Worm (Caenorhabditis elegans) whole organism, L1 larva: ENCODE results near the gene trpl-2.

Experiments
- C16A3.4 ChIP-seq: fragments of 150-350 bp; optimal IDR thresholded peaks from 2 replicates; lab custom pipeline; 2014; ENCODE audit warnings: missing biosample characterization, missing genetic modification characterization
- F16B12.6 ChIP-seq: fragments of 150-350 bp; optimal IDR thresholded peaks from 2 replicates; lab custom pipeline; 2014; ENCODE audit warnings: missing biosample characterization, missing genetic modification characterization
- blmp-1 ChIP-seq: fragments of 150-350 bp; optimal IDR thresholded peaks from 2 replicates; lab custom pipeline; 2014; ENCODE audit warnings: missing biosample characterization, missing genetic modification characterization
- ceh-8 ChIP-seq: fragments of 200-800 bp; sonication (Bioruptor generic); optimal IDR thresholded peaks from 2 replicates; lab custom pipeline; 2018; ENCODE audit warnings: mild to moderate bottlenecking, missing genetic modification characterization, moderate library complexity, missing compliant biosample characterization
- ceh-88 ChIP-seq: fragments of 200-800 bp; sonication (Bioruptor generic); IDR thresholded peaks from 2 replicates; pipeline ENCODE4 v1.3.6; 2022; ENCODE audit warnings: missing genetic modification characterization, missing compliant biosample characterization
- ceh-90 ChIP-seq: sonication (generic microtip); optimal IDR thresholded peaks from 2 replicates; lab custom pipeline; 2016; ENCODE audit warnings: missing genetic modification characterization, missing compliant biosample characterization
- ces-1 ChIP-seq: fragments of 150-350 bp; optimal IDR thresholded peaks from 2 replicates; lab custom pipeline; 2014; ENCODE audit warnings: missing biosample characterization, missing genetic modification reagents, missing genetic modification characterization
- efl-1 ChIP-seq, 4 experiments: fragments of 150-350 bp; optimal IDR thresholded peaks in 3 of 4; peaks in 1 of 4; 1 replicate in 1 of 4; 2 replicates in 3 of 4; lab custom pipeline; 2014; ENCODE audit warnings: missing biosample characterization in 2 of 4, missing genetic modification characterization in 2 of 4, missing genetic modification reagents in 2 of 4
- egl-13 ChIP-seq: sonication (generic microtip); optimal IDR thresholded peaks from 2 replicates; lab custom pipeline; 2016; ENCODE audit warnings: missing genotype, missing genetic modification reagents, missing genetic modification characterization, missing compliant biosample characterization
- egl-27 ChIP-seq, 2 experiments: fragments of 150-350 bp in 1 of 2; sonication (generic microtip); optimal IDR thresholded peaks; 3 replicates each; lab custom pipeline; 2017 to 2018; ENCODE audit warnings: missing biosample characterization in 2 of 2, missing genetic modification characterization in 2 of 2, missing genetic modification reagents in 2 of 2
- elt-3 ChIP-seq, 6 experiments: fragments of 150-350 bp in 1 of 6; sonication (generic microtip); optimal IDR thresholded peaks; 2 replicates each; lab custom pipeline; 2017 to 2018; ENCODE audit warnings: missing biosample characterization in 6 of 6, missing genetic modification characterization in 6 of 6, inconsistent platforms in 1 of 6
- fkh-10 ChIP-seq: sonication (generic microtip); optimal IDR thresholded peaks from 2 replicates; lab custom pipeline; 2017; ENCODE audit warnings: missing biosample characterization, missing genetic modification reagents, missing genetic modification characterization
- hlh-4 ChIP-seq: sonication (generic microtip); optimal IDR thresholded peaks from 2 replicates; lab custom pipeline; 2016; ENCODE audit warnings: mild to moderate bottlenecking, missing genetic modification characterization, missing compliant biosample characterization
- irx-1 ChIP-seq: sonication (generic microtip); optimal IDR thresholded peaks from 2 replicates; lab custom pipeline; 2016; ENCODE audit warnings: missing genetic modification characterization, missing compliant biosample characterization
- isw-1 ChIP-seq: fragments of 200-800 bp; sonication (Bioruptor generic); IDR thresholded peaks from 2 replicates; pipeline ENCODE4 v1.3.6; 2022; ENCODE audit warnings: missing genetic modification characterization, missing compliant biosample characterization
- jun-1 ChIP-seq: fragments of 150-350 bp; optimal IDR thresholded peaks from 2 replicates; lab custom pipeline; 2014; ENCODE audit warnings: missing biosample characterization, missing genetic modification reagents, missing genetic modification characterization
- lin-14 ChIP-seq: fragments of 200-800 bp; sonication (Bioruptor generic); optimal IDR thresholded peaks from 2 replicates; lab custom pipeline; 2018; ENCODE audit warnings: mild to moderate bottlenecking, missing genetic modification characterization, moderate library complexity, missing compliant biosample characterization
- lin-15B ChIP-seq: fragments of 150-350 bp; sonication (generic microtip); optimal IDR thresholded peaks from 3 replicates; lab custom pipeline; 2014; ENCODE audit warnings: missing biosample characterization, missing genetic modification characterization
- lin-39 ChIP-seq: fragments of 150-350 bp; optimal IDR thresholded peaks from 2 replicates; lab custom pipeline; 2014; ENCODE audit warnings: missing biosample characterization, missing genetic modification reagents, missing genetic modification characterization
- lsy-2 ChIP-seq, 2 experiments: fragments of 150-350 bp; optimal IDR thresholded peaks; 2 replicates each; lab custom pipeline; 2014; ENCODE audit warnings: missing biosample characterization in 2 of 2, missing genetic modification characterization in 2 of 2
- mdl-1 ChIP-seq, 2 experiments: fragments of 150-350 bp; optimal IDR thresholded peaks; 2 replicates each; lab custom pipeline; 2014 to 2017; ENCODE audit warnings: missing biosample characterization in 2 of 2, missing genetic modification characterization in 2 of 2, inconsistent platforms in 1 of 2
- nhr-11 ChIP-seq: fragments of 150-350 bp; optimal IDR thresholded peaks from 2 replicates; lab custom pipeline; 2014; ENCODE audit warnings: missing biosample characterization, missing genetic modification characterization
- nhr-19 ChIP-seq: fragments of 200-800 bp; sonication (Bioruptor generic); conservative IDR thresholded peaks from 2 replicates; pipeline ENCODE4 v1.3.6; 2022; ENCODE audit warnings: missing genetic modification characterization, missing compliant biosample characterization
- nhr-237 ChIP-seq: fragments of 150-350 bp; optimal IDR thresholded peaks from 2 replicates; lab custom pipeline; 2014; ENCODE audit warnings: missing biosample characterization, missing genetic modification characterization
- nhr-28 ChIP-seq: fragments of 150-350 bp; optimal IDR thresholded peaks from 2 replicates; lab custom pipeline; 2014; ENCODE audit warnings: missing biosample characterization, missing genetic modification characterization
- nhr-84 ChIP-seq: sonication (generic microtip); optimal IDR thresholded peaks from 2 replicates; lab custom pipeline; 2017; ENCODE audit warnings: missing biosample characterization, missing genetic modification characterization
- pqm-1 ChIP-seq: sonication (generic microtip); optimal IDR thresholded peaks from 3 replicates; lab custom pipeline; 2017; ENCODE audit warnings: missing biosample characterization, missing genetic modification characterization
- skn-1 ChIP-seq: fragments of 150-350 bp; optimal IDR thresholded peaks from 2 replicates; lab custom pipeline; 2014; ENCODE audit warnings: missing biosample characterization, missing genetic modification characterization
- snpc-4 ChIP-seq: fragments of 150-350 bp; optimal IDR thresholded peaks from 2 replicates; lab custom pipeline; 2014; ENCODE audit warnings: missing biosample characterization, missing genetic modification characterization
- sup-37 ChIP-seq: fragments of 200-800 bp; sonication (Bioruptor generic); optimal IDR thresholded peaks from 2 replicates; lab custom pipeline; 2018; ENCODE audit warnings: mild to moderate bottlenecking, missing genetic modification characterization, missing compliant biosample characterization
- vab-15 ChIP-seq: sonication (generic microtip); optimal IDR thresholded peaks from 2 replicates; lab custom pipeline; 2017; ENCODE audit warnings: missing genotype, mild to moderate bottlenecking, missing genetic modification characterization, missing compliant biosample characterization
- zip-4 ChIP-seq: fragments of 200-800 bp; sonication (Bioruptor generic); optimal IDR thresholded peaks from 2 replicates; lab custom pipeline; 2018; ENCODE audit warnings: mild to moderate bottlenecking, missing genetic modification characterization, moderate library complexity, missing compliant biosample characterization

Gene trpl-2

DNA sequence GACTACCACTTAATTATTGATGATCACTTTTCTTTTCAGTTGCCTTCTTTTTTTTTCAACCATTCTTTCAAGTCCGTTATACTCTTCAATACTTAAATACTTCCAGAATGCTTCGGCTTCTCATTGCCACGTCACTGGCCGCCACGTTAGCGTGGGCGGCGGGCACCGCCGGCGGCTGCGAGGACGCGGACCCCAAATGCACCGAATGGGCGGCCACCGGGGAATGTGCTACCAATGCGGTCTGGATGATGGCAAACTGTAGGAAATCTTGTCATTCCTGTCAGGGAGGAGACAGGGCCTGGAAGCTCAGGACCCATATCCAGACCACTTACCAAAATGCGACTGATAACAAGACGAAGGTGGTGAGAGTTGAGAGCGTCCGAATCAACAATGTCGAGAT lies 25.3 kb upstream of the trpl-2 start, which contains the start of gene lgc-22:
Gene lgc-22 (plus strand): TSS at position 105 of the 400 bp plus-strand sequence.
- TF ChIP-seq ceh-90 (tag; lab: Kevin White, UChicago): no peak
- TF ChIP-seq lin-39 (tag; lab: Kevin White, UChicago): no peak
- TF ChIP-seq egl-27 (tag; optimal IDR thresholded peaks at IDR 0.05; lab: Kevin White, UChicago): no peak
- no peak for TF ChIP-seq sup-37 (GFP tag; lab: Kevin White, UChicago)
- TF ChIP-seq jun-1 (tag; lab: Kevin White, UChicago): no peak
- TF ChIP-seq zip-4 (GFP tag; lab: Kevin White, UChicago): no peak
- no peak for TF ChIP-seq nhr-11 (tag; lab: Kevin White, UChicago)
- no peak for TF ChIP-seq blmp-1 (tag; lab: Kevin White, UChicago)

DNA sequence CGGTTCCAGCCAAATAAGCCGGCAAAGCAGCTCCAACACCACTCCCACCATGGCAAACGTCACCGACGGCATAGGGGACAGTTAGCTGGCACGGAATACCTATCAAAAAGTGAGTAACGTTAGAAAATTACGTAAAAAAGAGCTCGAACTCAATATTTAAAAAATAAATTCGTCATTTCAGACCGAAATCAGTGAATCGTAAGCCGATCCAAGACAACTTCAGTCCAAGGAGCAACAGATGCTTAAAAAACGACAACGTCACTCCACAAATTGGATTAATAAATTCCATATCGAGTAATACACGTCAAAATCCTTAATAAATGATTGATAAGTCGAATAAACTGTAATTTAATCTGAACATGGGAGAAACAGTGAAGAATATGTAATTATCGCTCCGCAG lies 20.1 kb upstream of the trpl-2 start:
- no peak for TF ChIP-seq irx-1 (tag; lab: Kevin White, UChicago)
- no peak for TF ChIP-seq nhr-84 (tag; lab: Kevin White, UChicago)
- no peak for TF ChIP-seq pqm-1 (tag; lab: Kevin White, UChicago)
- no peak for TF ChIP-seq ces-1
- no peak for TF ChIP-seq C16A3.4 (tag; lab: Kevin White, UChicago)
- TF ChIP-seq F16B12.6: no peak
- no peak for TF ChIP-seq snpc-4 (tag; lab: Kevin White, UChicago)
- TF ChIP-seq vab-15 (tag; lab: Kevin White, UChicago): no peak
- TF ChIP-seq ceh-8 (GFP tag; lab: Kevin White, UChicago): no peak
- TF ChIP-seq lin-14 (GFP tag; lab: Kevin White, UChicago): no peak
- TF ChIP-seq elt-3 (tag; optimal IDR thresholded peaks at IDR 0.05; lab: Kevin White, UChicago): no peak
- TF ChIP-seq mdl-1 (tag; optimal IDR thresholded peaks at IDR 0.05; lab: Kevin White, UChicago): no peak
- TF ChIP-seq skn-1 (tag; lab: Kevin White, UChicago): no peak
- no peak for TF ChIP-seq jun-1 (tag; lab: Kevin White, UChicago)
- TF ChIP-seq ceh-88: no peak
- TF ChIP-seq fkh-10 (GFP tag; lab: Kevin White, UChicago): no peak
- TF ChIP-seq hlh-4 (tag; lab: Kevin White, UChicago): no peak
- no peak for TF ChIP-seq lin-15B (tag; lab: Kevin White, UChicago)
- no peak for TF ChIP-seq egl-13

DNA sequence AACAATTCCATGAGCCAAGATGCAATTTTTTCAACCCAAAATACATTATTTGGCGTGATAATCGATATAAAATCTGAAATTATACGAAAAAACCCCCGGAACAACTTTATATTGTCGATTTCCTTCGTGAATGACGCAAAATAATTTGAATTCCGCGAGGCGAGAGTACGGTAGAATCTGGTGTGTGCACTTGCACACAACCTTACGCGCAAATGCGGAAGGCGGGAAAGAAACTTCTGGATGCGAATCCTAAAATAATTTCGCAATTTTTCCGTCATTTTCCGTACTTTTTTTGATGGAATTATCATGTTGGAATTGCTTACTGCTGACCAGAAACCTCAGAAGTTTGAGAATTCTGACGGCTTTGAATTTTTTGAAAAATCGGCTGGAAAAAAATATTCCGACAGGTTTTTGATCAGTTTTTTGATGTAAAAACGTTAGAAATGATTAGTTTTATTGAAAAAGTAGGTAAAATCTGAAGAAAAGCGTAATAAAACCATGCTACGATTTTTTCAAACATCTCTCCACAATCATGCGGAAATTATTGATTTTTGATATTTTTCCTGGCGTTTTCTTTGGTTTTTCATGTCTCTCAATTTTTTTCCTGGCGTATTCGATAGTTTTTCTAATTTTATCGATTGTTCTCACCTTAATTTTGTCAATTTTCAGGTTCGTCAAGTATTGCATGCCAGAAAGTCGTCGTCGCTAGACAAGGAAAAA lies 19.1 kb upstream of the trpl-2 start, which contains the start of gene set-9:
Gene set-9 (plus strand): TSS at position 670 of the 720 bp plus-strand sequence.
- no peak for TF ChIP-seq nhr-11 (tag; lab: Kevin White, UChicago)
- TF ChIP-seq lsy-2 (tag; optimal IDR thresholded peaks at IDR 0.05; lab: Kevin White, UChicago): peak in 1 of 2 experiments; percentile 22
- peak in 1 of 2 experiments; percentile 27 for TF ChIP-seq efl-1 (optimal IDR thresholded peaks at IDR 0.05; lab: Kevin White, UChicago)
- TF ChIP-seq efl-1 (GFP tag; optimal IDR thresholded peaks at IDR 0.05 in 1 of 2; lab: Kevin White, UChicago): peak in 1 of 2 experiments; percentile 34

DNA sequence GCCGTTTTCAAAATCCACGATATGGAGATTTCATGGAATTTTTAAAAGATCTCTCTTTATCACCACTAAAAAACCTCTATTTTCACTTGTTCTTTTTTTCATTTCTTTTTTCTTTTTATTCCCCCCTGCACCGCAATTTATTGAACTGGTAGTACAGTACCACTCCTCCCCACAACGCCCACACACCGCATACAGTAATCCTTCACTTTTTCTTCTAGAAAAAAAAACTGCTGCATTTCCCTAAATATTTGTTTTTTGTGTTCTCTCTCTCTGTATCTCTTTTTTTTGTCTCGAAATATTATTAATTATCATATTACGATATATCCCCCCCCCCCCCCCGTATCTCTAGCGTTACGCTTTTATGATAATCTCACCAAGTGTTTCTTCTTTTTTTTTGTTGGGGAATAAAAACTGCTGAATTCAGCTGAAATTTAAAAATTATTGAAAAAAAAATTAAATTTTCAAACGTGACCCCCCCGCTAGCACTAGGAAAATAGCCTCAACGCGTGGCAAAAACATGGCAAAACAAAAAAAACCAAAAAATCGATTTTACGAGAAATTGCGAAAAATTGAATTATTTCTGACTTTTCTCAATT lies 9.5 kb upstream of the trpl-2 start, which contains the start of gene Y24D9B.1:
Gene Y24D9B.1 (plus strand): TSS at position 546 of the 596 bp plus-strand sequence.
- TF ChIP-seq nhr-19 (GFP tag; lab: Robert Waterston, UW): no peak
- TF ChIP-seq efl-1 (optimal IDR thresholded peaks at IDR 0.05; lab: Kevin White, UChicago): no peak
- TF ChIP-seq efl-1 (GFP tag; optimal IDR thresholded peaks at IDR 0.05 in 1 of 2; lab: Kevin White, UChicago): no peak
- no peak for TF ChIP-seq isw-1 (GFP tag; lab: Robert Waterston, UW)
- TF ChIP-seq nhr-28 (tag; lab: Kevin White, UChicago): no peak

DNA sequence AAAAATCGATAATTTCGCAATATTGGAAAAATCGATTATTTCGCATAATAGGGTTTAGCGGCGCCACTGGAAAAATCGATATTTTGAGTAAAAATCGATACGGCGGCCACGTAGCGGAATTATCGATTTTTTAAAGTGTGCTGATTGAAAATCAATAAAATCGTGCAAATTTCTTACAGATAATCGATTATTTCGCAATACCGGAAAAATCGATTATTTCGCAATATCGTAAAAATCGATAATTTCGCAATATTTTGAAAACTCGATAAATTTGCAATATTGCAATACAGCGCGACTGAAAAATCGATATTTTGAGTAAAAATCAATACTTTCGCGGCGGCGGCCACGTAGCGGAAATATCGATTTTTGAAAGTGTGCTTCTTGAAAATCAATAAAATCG lies 8.8 kb upstream of the trpl-2 start:
- peak; percentile 18 for TF ChIP-seq zip-4 (GFP tag; lab: Kevin White, UChicago)
- no peak for TF ChIP-seq nhr-237 (tag; lab: Kevin White, UChicago)
